Fruit fly (Drosophila melanogaster): ENCODE data around the gene Snap24.
A peak's percentile ranks its signal among the peaks of the same experiment; 100 is the strongest.

The Snap24 gene

DNA sequence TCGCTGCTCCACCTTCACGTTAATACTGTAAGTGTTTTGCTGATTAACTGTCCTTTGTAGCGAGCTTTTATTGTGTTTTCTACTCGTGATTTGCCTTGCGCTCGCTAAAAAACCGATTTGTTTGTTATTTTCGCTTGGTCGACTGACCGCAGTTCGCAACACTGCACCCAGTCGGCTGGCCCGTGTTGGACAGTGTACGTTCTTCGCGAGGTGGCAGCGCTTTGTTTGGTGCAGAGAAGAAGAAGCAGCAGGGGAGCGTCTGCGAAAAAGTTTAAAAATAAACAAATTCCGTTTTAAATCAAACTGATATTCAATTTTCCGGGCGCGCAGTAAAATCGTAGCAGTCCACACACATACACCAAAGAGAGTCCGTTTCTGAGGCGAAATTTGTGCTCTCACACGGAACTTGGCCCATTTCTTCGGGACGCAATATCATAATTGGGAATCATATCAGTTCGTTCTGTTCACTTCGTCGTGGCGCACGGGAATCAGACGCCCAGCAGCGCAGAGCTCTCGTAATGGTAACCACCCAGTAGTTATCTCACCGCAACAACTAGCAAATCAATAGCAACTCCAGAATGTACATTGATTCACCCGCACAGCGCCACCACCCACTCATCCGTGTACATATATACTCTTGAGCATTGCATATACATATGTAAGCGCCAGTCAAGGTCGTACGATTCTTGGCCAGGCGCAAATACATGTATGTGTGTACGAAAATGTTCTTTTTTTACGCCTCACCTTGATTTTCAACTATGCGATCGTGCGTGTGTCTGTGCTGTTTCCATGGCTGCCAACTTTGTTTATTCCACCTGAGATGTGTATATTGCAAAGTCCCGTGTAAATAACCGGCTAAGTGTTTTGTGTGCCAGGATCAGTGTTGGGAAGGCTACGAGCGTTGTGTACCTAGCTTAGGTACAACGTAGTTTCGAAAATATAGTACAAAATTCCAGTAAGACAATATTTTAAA is 5.0 kb upstream of the Snap24 start, which contains the start of gene Naa80 (continued):
- peak; percentile 59 for TF ChIP-seq eyg (GFP tag; optimal IDR thresholded peaks at IDR 0.05)
- peak; percentile 88 for TF ChIP-seq Rfx (GFP tag; IDR thresholded peaks at IDR 0.05)
- no peak for TF ChIP-seq abd-A (tag; optimal IDR thresholded peaks at IDR 0.05)
- TF ChIP-seq ro (GFP tag; IDR thresholded peaks at IDR 0.05), result no peak
- no peak for TF ChIP-seq Sry-β (GFP tag; optimal IDR thresholded peaks at IDR 0.05)
- TF ChIP-seq dmrt99B (tag; optimal IDR thresholded peaks at IDR 0.05), result no peak
- no peak for TF ChIP-seq CG10565 (GFP tag; optimal IDR thresholded peaks at IDR 0.05)
- TF ChIP-seq Gsc (GFP tag; IDR thresholded peaks at IDR 0.05), result no peak
- TF ChIP-seq vfl (GFP tag; optimal IDR thresholded peaks at IDR 0.05), result peak; percentile 77
- no peak for TF ChIP-seq CG2875 (GFP tag; optimal IDR thresholded peaks at IDR 0.05)
- TF ChIP-seq CG11093 (GFP tag; IDR thresholded peaks at IDR 0.05), result no peak
- TF ChIP-seq CG34422 (GFP tag; IDR thresholded peaks at IDR 0.05), result peak; percentile 80
- no peak for TF ChIP-seq Dip2 (GFP tag; IDR thresholded peaks at IDR 0.05)
- peak; percentile 35 for TF ChIP-seq PHDP (tag; optimal IDR thresholded peaks at IDR 0.05)
- no peak for TF ChIP-seq wor (GFP tag; IDR thresholded peaks at IDR 0.05)
- TF ChIP-seq CG9876 (GFP tag; optimal IDR thresholded peaks at IDR 0.05), result peak; percentile 76
- no peak for TF ChIP-seq CG5953 (GFP tag; IDR thresholded peaks at IDR 0.05)
- no peak for TF ChIP-seq Kr (GFP tag; optimal IDR thresholded peaks at IDR 0.05)
- TF ChIP-seq CG15696 (tag; optimal IDR thresholded peaks at IDR 0.05), result peak; percentile 53
- TF ChIP-seq corto (GFP tag; optimal IDR thresholded peaks at IDR 0.05), result no peak
- TF ChIP-seq Opbp (GFP tag; IDR thresholded peaks at IDR 0.05; ENCODE audit: partially characterized antibody), result peak; percentile 59
- TF ChIP-seq Hmr (GFP tag; optimal IDR thresholded peaks at IDR 0.05), result peak; percentile 83
- no peak for TF ChIP-seq Lpt (GFP tag; optimal IDR thresholded peaks at IDR 0.05)
- TF ChIP-seq CG6683 (GFP tag; optimal IDR thresholded peaks at IDR 0.05), result no peak
- TF ChIP-seq Ptx1 (GFP tag; IDR thresholded peaks at IDR 0.05), result peak; percentile 56
- peak; percentile 40 for TF ChIP-seq CG8290 (GFP tag; optimal IDR thresholded peaks at IDR 0.05)
- peak in 1 of 2 experiments; percentile 90 for TF ChIP-seq CG8290 (tag; optimal IDR thresholded peaks at IDR 0.05)
- TF ChIP-seq repo (GFP tag; optimal IDR thresholded peaks at IDR 0.05), result peak; percentile 57
- peak; percentile 89 for TF ChIP-seq CG2120 (GFP tag; optimal IDR thresholded peaks at IDR 0.05)
- no peak for TF ChIP-seq CG6254 (GFP tag; optimal IDR thresholded peaks at IDR 0.05)
- peak; percentile 87 for TF ChIP-seq CG9932 (GFP tag; IDR thresholded peaks at IDR 0.05)
- peak; percentile 60 for TF ChIP-seq sisA (GFP tag; IDR thresholded peaks at IDR 0.05)
- TF ChIP-seq yki (optimal IDR thresholded peaks at IDR 0.05), result no peak
- no peak for TF ChIP-seq CG15479 (GFP tag; optimal IDR thresholded peaks at IDR 0.05)
- TF ChIP-seq Atf3 (GFP tag; optimal IDR thresholded peaks at IDR 0.05), result peak; percentile 45
- peak; percentile 85 for TF ChIP-seq sens (GFP tag)
- peak; percentile 51 for TF ChIP-seq CG10654 (GFP tag; optimal IDR thresholded peaks at IDR 0.05)
- peak; percentile 88 for TF ChIP-seq CG12769 (tag; optimal IDR thresholded peaks at IDR 0.05)
- TF ChIP-seq CG30020 (tag; optimal IDR thresholded peaks at IDR 0.05), result peak; percentile 9
- TF ChIP-seq Xbp1 (GFP tag; optimal IDR thresholded peaks at IDR 0.05), result peak; percentile 73
- TF ChIP-seq CG8944 (GFP tag; optimal IDR thresholded peaks at IDR 0.05), result peak; percentile 77
- no peak for TF ChIP-seq Neu2 (GFP tag; optimal IDR thresholded peaks at IDR 0.05; ENCODE audit: borderline replicate concordance)
- peak; percentile 96 for TF ChIP-seq Myb (GFP tag; optimal IDR thresholded peaks at IDR 0.05)
- TF ChIP-seq TFAM (GFP tag; optimal IDR thresholded peaks at IDR 0.05), result no peak
- TF ChIP-seq nerfin-1 (tag; optimal IDR thresholded peaks at IDR 0.05), result peak; percentile 21
- TF ChIP-seq Gug (GFP tag; IDR thresholded peaks at IDR 0.05), result peak; percentile 50; the same call in 2 of the 4 replicates
- TF ChIP-seq bcd (GFP tag; optimal IDR thresholded peaks at IDR 0.05), result peak; percentile 58
- TF ChIP-seq oc (tag; optimal IDR thresholded peaks at IDR 0.05), result no peak
- TF ChIP-seq CG18476 (GFP tag; optimal IDR thresholded peaks at IDR 0.05), result peak; percentile 43
- no peak for TF ChIP-seq org-1 (GFP tag; optimal IDR thresholded peaks at IDR 0.05)

Measured in whole organism, embryonic.